Fruit fly (Drosophila melanogaster) whole organism, embryonic: ENCODE results near the gene ddbt.

Source experiments
- Asciz ChIP-seq: fragments of 200-800 bp; sonication (Bioruptor generic); optimal IDR thresholded peaks from 2 replicates; lab custom pipeline; 2017; ENCODE audit warnings: missing biosample characterization, mild to moderate bottlenecking, missing genetic modification characterization, missing genetic modification reagents
- Bdp1 ChIP-seq: fragments of 200-800 bp; sonication (Bioruptor generic); optimal IDR thresholded peaks from 3 replicates; lab custom pipeline; 2016; ENCODE audit warnings: missing biosample characterization, missing genetic modification characterization
- Bgb ChIP-seq: fragments of 200-800 bp; sonication (Bioruptor generic); IDR thresholded peaks from 2 replicates; pipeline ENCODE4 v1.3.6; 2022; ENCODE audit warnings: missing biosample characterization, missing genetic modification characterization; ENCODE audit not compliant: partially characterized antibody
- CG11085 ChIP-seq: fragments of 200-800 bp; sonication (Bioruptor generic); IDR thresholded peaks from 2 replicates; pipeline ENCODE4 v1.3.6; 2022; ENCODE audit warnings: missing biosample characterization, missing genetic modification characterization
- CG11247 ChIP-seq: fragments of 200-800 bp; sonication (Bioruptor generic); IDR thresholded peaks from 2 replicates; pipeline ENCODE4 v1.3.6; 2022; ENCODE audit warnings: missing biosample characterization, missing genetic modification characterization
- CG11695 ChIP-seq: fragments of 200-800 bp; sonication (Bioruptor generic); IDR thresholded peaks from 3 replicates; pipeline ENCODE4 v1.3.6; 2022; ENCODE audit warnings: missing biosample characterization, missing genetic modification characterization
- CG12391 ChIP-seq: fragments of 200-800 bp; sonication (Bioruptor generic); optimal IDR thresholded peaks from 3 replicates; lab custom pipeline; 2018; ENCODE audit warnings: missing biosample characterization, mild to moderate bottlenecking, missing genetic modification characterization, moderate library complexity
- CG12744 ChIP-seq: fragments of 200-800 bp; sonication (Bioruptor generic); optimal IDR thresholded peaks from 2 replicates; lab custom pipeline; 2016; ENCODE audit warnings: missing biosample characterization, missing genetic modification characterization
- CG17385 ChIP-seq: fragments of 200-800 bp; sonication (Bioruptor generic); optimal IDR thresholded peaks from 3 replicates; lab custom pipeline; 2018; ENCODE audit warnings: missing biosample characterization, mild to moderate bottlenecking, missing genetic modification characterization
- CG18764 ChIP-seq: fragments of 200-800 bp; sonication (Bioruptor generic); optimal IDR thresholded peaks from 3 replicates; lab custom pipeline; 2016; ENCODE audit warnings: missing biosample characterization, missing genetic modification characterization
- CG2120 ChIP-seq: fragments of 200-800 bp; sonication (Bioruptor generic); optimal IDR thresholded peaks from 3 replicates; lab custom pipeline; 2016; ENCODE audit warnings: missing biosample characterization, missing genetic modification characterization
- CG3065 ChIP-seq: fragments of 200-800 bp; sonication (Bioruptor generic); optimal IDR thresholded peaks from 2 replicates; lab custom pipeline; 2016; ENCODE audit warnings: missing biosample characterization, missing genetic modification characterization
- CG33557 ChIP-seq: fragments of 200-800 bp; sonication (Bioruptor generic); optimal IDR thresholded peaks from 2 replicates; lab custom pipeline; 2019; ENCODE audit warnings: missing biosample characterization, mild to moderate bottlenecking, missing genetic modification characterization, moderate library complexity
- CG4360 ChIP-seq: fragments of 200-800 bp; sonication (Bioruptor generic); IDR thresholded peaks from 2 replicates; pipeline ENCODE4 v1.3.6; 2022; ENCODE audit warnings: missing biosample characterization, missing genetic modification characterization
- CG4424 ChIP-seq: fragments of 200-800 bp; sonication (Bioruptor generic); optimal IDR thresholded peaks from 3 replicates; lab custom pipeline; 2016; ENCODE audit warnings: missing biosample characterization, missing genetic modification characterization
- CG5953 ChIP-seq: fragments of 200-800 bp; sonication (Bioruptor generic); IDR thresholded peaks from 2 replicates; pipeline ENCODE4 v1.3.6; 2022; ENCODE audit warnings: missing biosample characterization, missing genetic modification characterization
- CG6689 ChIP-seq: fragments of 200-800 bp; sonication (Bioruptor generic); IDR thresholded peaks from 2 replicates; pipeline ENCODE4 v1.3.6; 2022; ENCODE audit warnings: missing biosample characterization, missing genetic modification characterization
- CG6765 ChIP-seq: fragments of 200-800 bp; sonication (Bioruptor generic); optimal IDR thresholded peaks from 3 replicates; lab custom pipeline; 2017; ENCODE audit warnings: missing biosample characterization, mild to moderate bottlenecking, missing genetic modification characterization
- CG6813 ChIP-seq: fragments of 200-800 bp; sonication (Bioruptor generic); optimal IDR thresholded peaks from 2 replicates; lab custom pipeline; 2017; ENCODE audit warnings: missing biosample characterization, missing genetic modification characterization, mild to moderate bottlenecking, moderate library complexity, missing genetic modification reagents
- CG6854 ChIP-seq: fragments of 200-800 bp; sonication (Bioruptor generic); optimal IDR thresholded peaks from 3 replicates; lab custom pipeline; 2017; ENCODE audit warnings: missing biosample characterization, mild to moderate bottlenecking, missing genetic modification characterization
- CG8290 ChIP-seq, 3 experiments: fragments of 200-800 bp; sonication (Bioruptor generic); optimal IDR thresholded peaks; 2 replicates each; lab custom pipeline; 2016 to 2019; ENCODE audit warnings: missing biosample characterization in 3 of 3, missing genetic modification characterization in 3 of 3, mild to moderate bottlenecking in 2 of 3, moderate library complexity in 1 of 3
- CG9817 ChIP-seq: fragments of 200-800 bp; sonication (Bioruptor generic); optimal IDR thresholded peaks from 2 replicates; lab custom pipeline; 2018; ENCODE audit warnings: missing biosample characterization, mild to moderate bottlenecking, missing genetic modification characterization, moderate library complexity
- Dbx ChIP-seq: fragments of 200-800 bp; sonication (Bioruptor generic); IDR thresholded peaks from 3 replicates; pipeline ENCODE4 v1.3.6; 2022; ENCODE audit warnings: missing biosample characterization, missing genetic modification characterization
- Hand ChIP-seq: fragments of 200-800 bp; sonication (Bioruptor generic); optimal IDR thresholded peaks from 2 replicates; lab custom pipeline; 2017; ENCODE audit warnings: mild to moderate bottlenecking, missing biosample characterization, missing genetic modification reagents, missing genetic modification characterization
- Myb ChIP-seq: fragments of 200-800 bp; sonication (Bioruptor generic); optimal IDR thresholded peaks from 2 replicates; lab custom pipeline; 2016; ENCODE audit warnings: missing biosample characterization, missing genetic modification characterization
- Nf-YA ChIP-seq: fragments of 200-800 bp; sonication (Bioruptor generic); IDR thresholded peaks from 2 replicates; pipeline ENCODE4 v1.3.6; 2022; ENCODE audit warnings: missing biosample characterization, missing genetic modification characterization
- Nf-YC ChIP-seq: fragments of 200-800 bp; optimal IDR thresholded peaks from 3 replicates; lab custom pipeline; 2019; ENCODE audit warnings: missing biosample characterization, mild to moderate bottlenecking, missing genetic modification characterization, moderate library complexity
- Oli ChIP-seq: fragments of 200-800 bp; sonication (Bioruptor generic); optimal IDR thresholded peaks from 2 replicates; lab custom pipeline; 2018; ENCODE audit warnings: missing biosample characterization, mild to moderate bottlenecking, missing genetic modification characterization, moderate library complexity
- Poxn ChIP-seq: fragments of 200-800 bp; sonication (Bioruptor generic); IDR thresholded peaks from 2 replicates; pipeline ENCODE4 v1.3.6; 2022; ENCODE audit warnings: missing biosample characterization, missing genetic modification characterization
- Ravus ChIP-seq: fragments of 200-800 bp; sonication (Bioruptor generic); IDR thresholded peaks from 2 replicates; pipeline ENCODE4 v1.3.6; 2022; ENCODE audit warnings: missing biosample characterization, missing genetic modification characterization
- Trl ChIP-seq, 3 experiments: fragments of >200 bp in 2 of 3; fragments of 200-800 bp in 1 of 3; sonication (Bioruptor generic) in 1 of 3; optimal IDR thresholded peaks; 2 replicates in 1 of 3; 3 replicates in 2 of 3; lab custom pipeline; 2016 to 2017; ENCODE audit warnings: missing biosample characterization in 1 of 3, missing genetic modification characterization in 1 of 3
- az2 ChIP-seq: fragments of 200-800 bp; sonication (Bioruptor generic); optimal IDR thresholded peaks from 3 replicates; lab custom pipeline; 2016; ENCODE audit warnings: missing biosample characterization, missing genetic modification characterization
- caup ChIP-seq: fragments of 200-800 bp; sonication (Bioruptor generic); optimal IDR thresholded peaks from 3 replicates; lab custom pipeline; 2017; ENCODE audit warnings: missing biosample characterization, mild to moderate bottlenecking, missing genetic modification characterization, moderate library complexity; ENCODE audit not compliant: severe bottlenecking
- chinmo ChIP-seq: fragments of 200-800 bp; sonication (Bioruptor generic); IDR thresholded peaks from 4 replicates; pipeline ENCODE4 v1.3.6; 2022; ENCODE audit warnings: missing biosample characterization, missing genetic modification characterization; ENCODE audit not compliant: partially characterized antibody
- corto ChIP-seq: fragments of 200-800 bp; sonication (Bioruptor generic); optimal IDR thresholded peaks from 2 replicates; lab custom pipeline; 2016; ENCODE audit warnings: missing biosample characterization, mild to moderate bottlenecking, missing genetic modification characterization, moderate library complexity
- crol ChIP-seq: fragments of 200-800 bp; sonication (Bioruptor generic); IDR thresholded peaks from 2 replicates; pipeline ENCODE4 v1.3.6; 2022; ENCODE audit warnings: missing biosample characterization, missing genetic modification characterization
- eve ChIP-seq, 2 experiments: fragments of >200 bp; optimal IDR thresholded peaks; 2 replicates each; lab custom pipeline; 2017; ENCODE audit warnings: missing biosample characterization in 2 of 2, missing genetic modification characterization in 2 of 2
- gcm2 ChIP-seq: fragments of 200-800 bp; sonication (Bioruptor generic); optimal IDR thresholded peaks from 2 replicates; lab custom pipeline; 2016; ENCODE audit warnings: missing biosample characterization, missing genetic modification characterization
- grau ChIP-seq: fragments of 200-800 bp; optimal IDR thresholded peaks from 3 replicates; lab custom pipeline; 2019; ENCODE audit warnings: missing biosample characterization, mild to moderate bottlenecking, missing genetic modification characterization, moderate library complexity
- gsb-n ChIP-seq: fragments of 200-800 bp; sonication (Bioruptor generic); optimal IDR thresholded peaks from 3 replicates; lab custom pipeline; 2018; ENCODE audit warnings: missing biosample characterization, mild to moderate bottlenecking, missing genetic modification characterization
- hth ChIP-seq: fragments of >200 bp; optimal IDR thresholded peaks from 2 replicates; lab custom pipeline; 2017; ENCODE audit warnings: inconsistent platforms
- lilli ChIP-seq: fragments of 200-800 bp; sonication (Bioruptor generic); optimal IDR thresholded peaks from 3 replicates; lab custom pipeline; 2016; ENCODE audit warnings: missing biosample characterization, missing genetic modification characterization
- lmd ChIP-seq: fragments of 200-800 bp; sonication (Bioruptor generic); IDR thresholded peaks from 2 replicates; pipeline ENCODE4 v1.3.6; 2022; ENCODE audit warnings: missing biosample characterization, missing genetic modification characterization
- run ChIP-seq: fragments of 200-800 bp; sonication (Bioruptor generic); optimal IDR thresholded peaks from 3 replicates; lab custom pipeline; 2018; ENCODE audit warnings: missing biosample characterization, mild to moderate bottlenecking, missing genetic modification characterization
- salm ChIP-seq: fragments of 200-800 bp; sonication (Bioruptor generic); optimal IDR thresholded peaks from 2 replicates; lab custom pipeline; 2018; ENCODE audit warnings: missing biosample characterization, mild to moderate bottlenecking, missing genetic modification characterization
- sc ChIP-seq, 3 experiments: fragments of >200 bp in 2 of 3; fragments of 200-800 bp in 1 of 3; sonication (Bioruptor generic) in 1 of 3; optimal IDR thresholded peaks; 2 replicates in 2 of 3; 3 replicates in 1 of 3; lab custom pipeline; 2017; ENCODE audit warnings: mild to moderate bottlenecking in 1 of 3, missing biosample characterization in 1 of 3, missing genetic modification characterization in 1 of 3, missing genetic modification reagents in 1 of 3
- so ChIP-seq: fragments of 200-800 bp; sonication (Bioruptor generic); IDR thresholded peaks from 3 replicates; pipeline ENCODE4 v1.3.6; 2022; ENCODE audit warnings: missing biosample characterization, missing genetic modification characterization
- zf30C ChIP-seq: fragments of 200-800 bp; sonication (Bioruptor generic); optimal IDR thresholded peaks from 3 replicates; lab custom pipeline; 2018; ENCODE audit warnings: missing biosample characterization, mild to moderate bottlenecking, missing genetic modification characterization

Gene ddbt

DNA sequence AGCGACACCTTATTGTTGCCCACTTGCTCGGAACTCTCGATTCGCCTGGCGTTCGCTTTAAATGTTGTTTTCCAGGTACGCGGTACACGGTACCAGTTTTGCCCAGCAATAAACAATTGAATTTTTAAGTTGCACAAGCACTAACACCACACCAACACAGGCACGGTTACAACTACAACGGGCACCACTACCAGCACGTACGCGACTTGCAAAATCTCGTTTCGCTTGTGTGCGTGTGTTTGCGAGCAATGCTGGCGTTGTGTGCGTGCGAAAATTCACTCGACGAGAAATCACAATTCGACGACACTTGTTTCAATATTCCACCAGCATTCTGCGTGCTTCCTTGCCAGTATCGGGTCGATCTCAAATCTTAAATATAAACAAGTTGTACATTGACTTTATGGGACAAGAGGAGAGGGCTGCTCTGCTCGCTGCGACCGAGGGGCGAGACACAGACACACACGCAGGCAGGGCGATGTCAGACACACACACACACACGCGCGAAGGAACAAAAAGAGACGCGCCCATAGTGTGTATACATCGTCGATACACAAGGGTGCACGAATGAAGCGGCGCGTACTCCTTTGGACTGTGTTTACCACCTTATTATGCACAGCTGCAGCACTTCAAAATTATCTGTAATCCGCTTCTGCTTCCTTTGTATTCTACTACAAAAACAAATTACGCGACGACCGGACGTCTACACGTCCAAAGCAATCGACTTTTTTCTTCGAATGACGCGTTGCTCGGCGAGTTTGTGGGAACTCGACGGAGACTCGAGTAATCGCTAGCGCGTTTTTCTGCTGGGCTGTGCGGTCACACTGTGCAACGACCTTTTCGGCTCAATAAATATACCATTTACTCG is 2.5 kb downstream of the ddbt start, which contains the start of gene fwd (continued):
- TF ChIP-seq CG8290 (GFP tag; optimal IDR thresholded peaks at IDR 0.05; lab: Kevin White, UChicago): peak; percentile 61
- TF ChIP-seq CG8290 (tag; optimal IDR thresholded peaks at IDR 0.05; lab: Kevin White, UChicago): peak; percentile 77 to 81
- TF ChIP-seq CG4360 (GFP tag; lab: Robert Waterston, UW): peak; percentile 76
- peak; percentile 28 for TF ChIP-seq CG6765 (GFP tag; lab: Kevin White, UChicago)
- peak; percentile 54 for TF ChIP-seq CG33557 (GFP tag; lab: Kevin White, UChicago)
- no peak for TF ChIP-seq gsb-n (tag; lab: Kevin White, UChicago)
- TF ChIP-seq grau (tag; lab: Kevin White, UChicago): peak; percentile 46
- TF ChIP-seq Ravus (GFP tag; lab: Robert Waterston, UW): no peak
- TF ChIP-seq crol (GFP tag; lab: Robert Waterston, UW): peak; percentile 89
- TF ChIP-seq CG17385 (GFP tag; lab: Kevin White, UChicago): no peak
- no peak for TF ChIP-seq Bdp1 (GFP tag; lab: Kevin White, UChicago)
- peak; percentile 13 for TF ChIP-seq run (tag; lab: Kevin White, UChicago)
- TF ChIP-seq CG18764 (GFP tag; lab: Kevin White, UChicago): peak; percentile 65
- TF ChIP-seq CG6813 (GFP tag; lab: Kevin White, UChicago): no peak
- TF ChIP-seq hth (lab: Kevin White, UChicago): no peak
- peak; percentile 84; the same call in 2 of the 4 replicates for TF ChIP-seq chinmo (GFP tag; lab: Robert Waterston, UW)
- TF ChIP-seq Myb (GFP tag; lab: Kevin White, UChicago): peak; percentile 98
- TF ChIP-seq Poxn (GFP tag; lab: Robert Waterston, UW): no peak
- TF ChIP-seq Bgb (GFP tag; lab: Robert Waterston, UW): peak; percentile 41; the same call in 1 of the 2 replicates
- no peak for TF ChIP-seq CG2120 (GFP tag; lab: Kevin White, UChicago)
- no peak for TF ChIP-seq CG6854
- no peak for TF ChIP-seq so
- no peak for TF ChIP-seq CG5953 (GFP tag; lab: Robert Waterston, UW)
- TF ChIP-seq CG12391 (tag; lab: Kevin White, UChicago): peak; percentile 62
- no peak for TF ChIP-seq zf30C (GFP tag; lab: Kevin White, UChicago)
- TF ChIP-seq az2: no peak
- TF ChIP-seq CG11695 (GFP tag; lab: Robert Waterston, UW): no peak
- TF ChIP-seq Nf-YC (tag; lab: Kevin White, UChicago): peak; percentile 61
- TF ChIP-seq CG4424: peak; percentile 15
- no peak for TF ChIP-seq corto (GFP tag; lab: Kevin White, UChicago)
- no peak for TF ChIP-seq CG12744
- no peak for TF ChIP-seq CG11085 (GFP tag; lab: Robert Waterston, UW)
- TF ChIP-seq Dbx (GFP tag; lab: Robert Waterston, UW): peak; percentile 40; the same call in 1 of the 3 replicates
- no peak for TF ChIP-seq CG3065 (GFP tag; lab: Kevin White, UChicago)
- TF ChIP-seq salm (tag; lab: Kevin White, UChicago): no peak
- TF ChIP-seq Asciz: no peak
- no peak for TF ChIP-seq CG11247 (GFP tag; lab: Robert Waterston, UW)
- no peak for TF ChIP-seq Oli
- TF ChIP-seq Nf-YA (GFP tag; lab: Robert Waterston, UW): no peak
- TF ChIP-seq CG9817: no peak
- no peak for TF ChIP-seq sc (optimal IDR thresholded peaks at IDR 0.05; lab: Kevin White, UChicago)
- TF ChIP-seq sc (GFP tag; optimal IDR thresholded peaks at IDR 0.05; lab: Kevin White, UChicago): no peak
- peak; percentile 30 for TF ChIP-seq Hand (GFP tag; lab: Kevin White, UChicago)
- TF ChIP-seq eve (GFP tag; optimal IDR thresholded peaks at IDR 0.05; lab: Kevin White, UChicago): no peak
- no peak for TF ChIP-seq lmd (GFP tag; lab: Robert Waterston, UW)
- TF ChIP-seq caup: peak; percentile 59
- TF ChIP-seq gcm2 (GFP tag; lab: Kevin White, UChicago): no peak
- TF ChIP-seq lilli (GFP tag; lab: Kevin White, UChicago): peak; percentile 38
- TF ChIP-seq CG6689 (GFP tag; lab: Robert Waterston, UW): no peak
- no peak for TF ChIP-seq Trl (optimal IDR thresholded peaks at IDR 0.05; lab: Kevin White, UChicago)
- no peak for TF ChIP-seq Trl (GFP tag; optimal IDR thresholded peaks at IDR 0.05; lab: Kevin White, UChicago)
